Fruit fly (Drosophila melanogaster) whole organism, embryonic: ENCODE measurements around the gene CG17190.
A peak's percentile ranks its signal among the peaks of the same experiment; 100 is the strongest.

Experiments used
- Ada2b ChIP-seq: fragments of 200-800 bp; sonication (Bioruptor generic); IDR thresholded peaks from 2 replicates; pipeline ENCODE4 v1.3.6; 2022; ENCODE audit warnings: missing biosample characterization, missing genetic modification characterization
- B-H1 ChIP-seq: fragments of 200-800 bp; sonication (Bioruptor generic); IDR thresholded peaks from 3 replicates; pipeline ENCODE4 v1.3.6; 2022; ENCODE audit warnings: missing biosample characterization, missing genetic modification characterization
- Bdp1 ChIP-seq: fragments of 200-800 bp; sonication (Bioruptor generic); optimal IDR thresholded peaks from 3 replicates; lab custom pipeline; 2016; ENCODE audit warnings: missing biosample characterization, missing genetic modification characterization
- CG10565 ChIP-seq: fragments of 200-800 bp; sonication (Bioruptor generic); optimal IDR thresholded peaks from 3 replicates; lab custom pipeline; 2016; ENCODE audit warnings: missing biosample characterization, mild to moderate bottlenecking, missing genetic modification characterization
- CG10654 ChIP-seq: fragments of 200-800 bp; sonication (Bioruptor generic); optimal IDR thresholded peaks from 2 replicates; lab custom pipeline; 2016; ENCODE audit warnings: missing biosample characterization, missing genetic modification characterization
- CG11085 ChIP-seq: fragments of 200-800 bp; sonication (Bioruptor generic); IDR thresholded peaks from 2 replicates; pipeline ENCODE4 v1.3.6; 2022; ENCODE audit warnings: missing biosample characterization, missing genetic modification characterization
- CG12744 ChIP-seq: fragments of 200-800 bp; sonication (Bioruptor generic); optimal IDR thresholded peaks from 2 replicates; lab custom pipeline; 2016; ENCODE audit warnings: missing biosample characterization, missing genetic modification characterization
- CG14667 ChIP-seq: fragments of 200-800 bp; sonication (Bioruptor generic); IDR thresholded peaks from 2 replicates; pipeline ENCODE4 v1.3.6; 2022; ENCODE audit warnings: missing biosample characterization, missing genetic modification characterization
- CG14965 ChIP-seq: fragments of 200-800 bp; sonication (Bioruptor generic); optimal IDR thresholded peaks from 2 replicates; lab custom pipeline; 2016; ENCODE audit warnings: missing biosample characterization, missing genetic modification characterization, borderline replicate concordance
- CG17568 ChIP-seq: fragments of 200-800 bp; sonication (Bioruptor generic); optimal IDR thresholded peaks from 2 replicates; lab custom pipeline; 2018; ENCODE audit warnings: missing biosample characterization, mild to moderate bottlenecking, missing genetic modification characterization, moderate library complexity
- CG18262 ChIP-seq: fragments of 200-800 bp; optimal IDR thresholded peaks from 3 replicates; lab custom pipeline; 2019; ENCODE audit warnings: missing biosample characterization, mild to moderate bottlenecking, missing genetic modification characterization, moderate library complexity
- CG1832 ChIP-seq: fragments of 200-800 bp; sonication (Bioruptor generic); optimal IDR thresholded peaks from 2 replicates; lab custom pipeline; 2017; ENCODE audit warnings: missing biosample characterization, mild to moderate bottlenecking, missing genetic modification characterization, inconsistent platforms
- CG2712 ChIP-seq: fragments of 200-800 bp; optimal IDR thresholded peaks from 3 replicates; lab custom pipeline; 2019; ENCODE audit warnings: missing biosample characterization, mild to moderate bottlenecking, missing genetic modification characterization, moderate library complexity
- CG31388 ChIP-seq: fragments of 200-800 bp; sonication (Bioruptor generic); optimal IDR thresholded peaks from 2 replicates; lab custom pipeline; 2016; ENCODE audit warnings: missing biosample characterization, missing genetic modification characterization
- CG34422 ChIP-seq: fragments of 200-800 bp; sonication (Bioruptor generic); IDR thresholded peaks from 3 replicates; pipeline ENCODE4 v1.3.6; 2022; ENCODE audit warnings: missing biosample characterization, missing genetic modification characterization
- CG4424 ChIP-seq: fragments of 200-800 bp; sonication (Bioruptor generic); optimal IDR thresholded peaks from 3 replicates; lab custom pipeline; 2016; ENCODE audit warnings: missing biosample characterization, missing genetic modification characterization
- CG4617 ChIP-seq: fragments of 200-800 bp; sonication (Bioruptor generic); optimal IDR thresholded peaks from 3 replicates; lab custom pipeline; 2016; ENCODE audit warnings: missing biosample characterization, missing genetic modification characterization, borderline replicate concordance
- CG6654 ChIP-seq: fragments of 200-800 bp; sonication (Bioruptor generic); optimal IDR thresholded peaks from 2 replicates; lab custom pipeline; 2017; ENCODE audit warnings: missing biosample characterization, mild to moderate bottlenecking, missing genetic modification characterization
- CG6813 ChIP-seq: fragments of 200-800 bp; sonication (Bioruptor generic); optimal IDR thresholded peaks from 2 replicates; lab custom pipeline; 2017; ENCODE audit warnings: missing biosample characterization, missing genetic modification characterization, mild to moderate bottlenecking, moderate library complexity, missing genetic modification reagents
- CG7745 ChIP-seq: fragments of 200-800 bp; sonication (Bioruptor generic); optimal IDR thresholded peaks from 2 replicates; lab custom pipeline; 2018; ENCODE audit warnings: missing biosample characterization, mild to moderate bottlenecking, missing genetic modification characterization, moderate library complexity
- CG8290 ChIP-seq, 3 experiments: fragments of 200-800 bp; sonication (Bioruptor generic); optimal IDR thresholded peaks; 2 replicates each; lab custom pipeline; 2016 to 2019; ENCODE audit warnings: missing biosample characterization in 3 of 3, missing genetic modification characterization in 3 of 3, mild to moderate bottlenecking in 2 of 3, moderate library complexity in 1 of 3
- CG9215 ChIP-seq: fragments of 200-800 bp; sonication (Bioruptor generic); IDR thresholded peaks from 2 replicates; pipeline ENCODE4 v1.3.6; 2022; ENCODE audit warnings: missing biosample characterization, missing genetic modification characterization
- CG9797 ChIP-seq: fragments of 200-800 bp; sonication (Bioruptor generic); optimal IDR thresholded peaks from 3 replicates; lab custom pipeline; 2018; ENCODE audit warnings: missing biosample characterization, mild to moderate bottlenecking, missing genetic modification characterization
- CG9817 ChIP-seq: fragments of 200-800 bp; sonication (Bioruptor generic); optimal IDR thresholded peaks from 2 replicates; lab custom pipeline; 2018; ENCODE audit warnings: missing biosample characterization, mild to moderate bottlenecking, missing genetic modification characterization, moderate library complexity
- CG9932 ChIP-seq: fragments of 200-800 bp; sonication (Bioruptor generic); IDR thresholded peaks from 2 replicates; pipeline ENCODE4 v1.3.6; 2022; ENCODE audit warnings: missing biosample characterization, missing genetic modification characterization
- Hr51 ChIP-seq, 2 experiments: fragments of 200-800 bp; sonication (Bioruptor generic); optimal IDR thresholded peaks; 2 replicates in 1 of 2; 3 replicates in 1 of 2; lab custom pipeline; 2016 to 2018; ENCODE audit warnings: missing biosample characterization in 2 of 2, missing genetic modification characterization in 2 of 2, mild to moderate bottlenecking in 1 of 2, moderate library complexity in 1 of 2
- Rfx ChIP-seq: fragments of 200-800 bp; sonication (Bioruptor generic); IDR thresholded peaks from 2 replicates; pipeline ENCODE4 v1.3.6; 2022; ENCODE audit warnings: missing biosample characterization, missing genetic modification characterization
- Sox100B ChIP-seq: fragments of 200-800 bp; sonication (Bioruptor generic); optimal IDR thresholded peaks from 3 replicates; lab custom pipeline; 2018; ENCODE audit warnings: missing biosample characterization, mild to moderate bottlenecking, missing genetic modification characterization
- Sox102F ChIP-seq: fragments of 200-800 bp; sonication (Bioruptor generic); optimal IDR thresholded peaks from 2 replicates; lab custom pipeline; 2018; ENCODE audit warnings: missing biosample characterization, mild to moderate bottlenecking, missing genetic modification characterization, moderate library complexity
- Tbp ChIP-seq: fragments of >200 bp; optimal IDR thresholded peaks from 2 replicates; lab custom pipeline; 2018; ENCODE audit warnings: missing biosample characterization, missing genetic modification characterization
- amos ChIP-seq: fragments of 200-800 bp; sonication (Bioruptor generic); IDR thresholded peaks from 2 replicates; pipeline ENCODE4 v1.3.6; 2022; ENCODE audit warnings: missing biosample characterization, missing genetic modification characterization; ENCODE audit not compliant: partially characterized antibody
- ara ChIP-seq: fragments of 200-800 bp; sonication (Bioruptor generic); IDR thresholded peaks from 2 replicates; pipeline ENCODE4 v1.3.6; 2022; ENCODE audit warnings: missing biosample characterization, missing genetic modification characterization
- ase ChIP-seq: fragments of 200-800 bp; sonication (Bioruptor generic); IDR thresholded peaks from 3 replicates; pipeline ENCODE4 v1.3.6; 2022; ENCODE audit warnings: missing biosample characterization, missing genetic modification characterization
- ato ChIP-seq: fragments of 200-800 bp; sonication (Bioruptor generic); IDR thresholded peaks from 2 replicates; pipeline ENCODE4 v1.3.6; 2022; ENCODE audit warnings: missing biosample characterization, missing genetic modification characterization; ENCODE audit not compliant: partially characterized antibody
- ci ChIP-seq: fragments of 200-800 bp; sonication (Bioruptor generic); IDR thresholded peaks from 3 replicates; pipeline ENCODE4 v1.3.6; 2022; ENCODE audit warnings: missing biosample characterization, missing genetic modification characterization
- dm ChIP-seq: fragments of 200-800 bp; sonication (Bioruptor generic); optimal IDR thresholded peaks from 3 replicates; lab custom pipeline; 2016; ENCODE audit warnings: missing biosample characterization, missing genetic modification characterization
- dmrt11E ChIP-seq: fragments of 200-800 bp; sonication (Bioruptor generic); optimal IDR thresholded peaks from 3 replicates; lab custom pipeline; 2018; ENCODE audit warnings: missing biosample characterization, mild to moderate bottlenecking, missing genetic modification characterization, moderate library complexity
- eve ChIP-seq, 2 experiments: fragments of >200 bp; optimal IDR thresholded peaks; 2 replicates each; lab custom pipeline; 2017; ENCODE audit warnings: missing biosample characterization in 2 of 2, missing genetic modification characterization in 2 of 2
- fru ChIP-seq: fragments of >200 bp; optimal IDR thresholded peaks from 2 replicates; lab custom pipeline; 2017
- knrl ChIP-seq: fragments of 200-800 bp; sonication (Bioruptor generic); IDR thresholded peaks from 3 replicates; pipeline ENCODE4 v1.3.6; 2022; ENCODE audit warnings: missing biosample characterization, missing genetic modification characterization; ENCODE audit not compliant: partially characterized antibody
- nerfin-1 ChIP-seq: fragments of 200-800 bp; sonication (Bioruptor generic); optimal IDR thresholded peaks from 3 replicates; lab custom pipeline; 2019; ENCODE audit warnings: missing biosample characterization, mild to moderate bottlenecking, missing genetic modification characterization, moderate library complexity
- onecut ChIP-seq: fragments of 200-800 bp; sonication (Bioruptor generic); IDR thresholded peaks from 2 replicates; pipeline ENCODE4 v1.3.6; 2022; ENCODE audit warnings: missing biosample characterization, missing genetic modification characterization
- otp ChIP-seq: fragments of 200-800 bp; sonication (Bioruptor generic); IDR thresholded peaks from 3 replicates; pipeline ENCODE4, ENCODE4 v1.3.6; 2022; ENCODE audit warnings: missing biosample characterization, missing genetic modification characterization
- slou ChIP-seq: fragments of 200-800 bp; sonication (Bioruptor generic); optimal IDR thresholded peaks from 3 replicates; lab custom pipeline; 2016; ENCODE audit warnings: missing biosample characterization, missing genetic modification characterization
- slp2 ChIP-seq: fragments of 200-800 bp; sonication (Bioruptor generic); optimal IDR thresholded peaks from 2 replicates; lab custom pipeline; 2016; ENCODE audit warnings: missing biosample characterization, missing genetic modification characterization
- ssp ChIP-seq: fragments of 200-800 bp; sonication (Bioruptor generic); IDR thresholded peaks from 2 replicates; pipeline ENCODE4 v1.3.6; 2022; ENCODE audit warnings: missing biosample characterization, missing genetic modification characterization
- ttk ChIP-seq: fragments of 200-800 bp; sonication (Bioruptor generic); IDR thresholded peaks from 2 replicates; pipeline ENCODE4 v2.1.2; 2022; ENCODE audit warnings: missing biosample characterization, missing genetic modification characterization
- vfl ChIP-seq: fragments of 200-800 bp; sonication (Bioruptor generic); optimal IDR thresholded peaks from 2 replicates; lab custom pipeline; 2016; ENCODE audit warnings: missing biosample characterization, missing genetic modification characterization
- vvl ChIP-seq: fragments of 200-800 bp; sonication (Bioruptor generic); IDR thresholded peaks from 2 replicates; pipeline ENCODE4 v1.3.6; 2022; ENCODE audit warnings: missing biosample characterization, missing genetic modification characterization

CG17190 gene

dm6 chr3R:20021152-20021769 lies 8.0 kb upstream of the CG17190 start, which contains the start of the genes PIG-L and psidin (continued):
- TF ChIP-seq CG9215: peak; percentile 82
- no peak for TF ChIP-seq CG10565
- peak; percentile 63 for TF ChIP-seq ara (GFP tag; lab: Robert Waterston, UW)
- TF ChIP-seq CG10654 (GFP tag; lab: Kevin White, UChicago): peak; percentile 48
- peak; percentile 91 for TF ChIP-seq CG2712
- TF ChIP-seq CG1832 (GFP tag; lab: Kevin White, UChicago): no peak
- peak; percentile 18 for TF ChIP-seq CG6654 (GFP tag; lab: Kevin White, UChicago)
- peak; percentile 43; the same call in 1 of the 2 replicates for TF ChIP-seq onecut (GFP tag; lab: Robert Waterston, UW)
- TF ChIP-seq ssp (GFP tag; lab: Robert Waterston, UW): peak; percentile 71
- peak; percentile 30; the same call in 1 of the 3 replicates for TF ChIP-seq otp
- TF ChIP-seq CG7745 (tag; lab: Kevin White, UChicago): no peak
- no peak for TF ChIP-seq B-H1 (GFP tag; lab: Robert Waterston, UW)
- peak; percentile 69 for TF ChIP-seq dm (GFP tag; lab: Kevin White, UChicago)
- peak; percentile 80; the same call in 1 of the 2 replicates for TF ChIP-seq CG9932 (GFP tag; lab: Robert Waterston, UW)
- TF ChIP-seq nerfin-1: peak; percentile 85
- TF ChIP-seq dmrt11E (tag; lab: Kevin White, UChicago): peak; percentile 88
- TF ChIP-seq ato (GFP tag; lab: Robert Waterston, UW): peak; percentile 81
- peak; percentile 96 for TF ChIP-seq CG4424 (GFP tag; lab: Kevin White, UChicago)
- peak; percentile 21; the same call in 1 of the 2 replicates for TF ChIP-seq CG14667 (GFP tag; lab: Robert Waterston, UW)
- peak; percentile 23; the same call in 2 of the 3 replicates for TF ChIP-seq ase (GFP tag; lab: Robert Waterston, UW)
- TF ChIP-seq Tbp (GFP tag; lab: Kevin White, UChicago): no peak
- peak; percentile 62 for TF ChIP-seq Sox100B
- peak; percentile 44 for TF ChIP-seq slou
- TF ChIP-seq knrl (GFP tag; lab: Robert Waterston, UW): peak; percentile 97
- peak; percentile 40 for TF ChIP-seq ttk (GFP tag; lab: Robert Waterston, UW)
- peak; percentile 76 for TF ChIP-seq vvl (GFP tag; lab: Robert Waterston, UW)
- peak; percentile 34 for TF ChIP-seq CG31388 (GFP tag; lab: Kevin White, UChicago)
- TF ChIP-seq slp2 (GFP tag; lab: Kevin White, UChicago): peak; percentile 77
- peak; percentile 84 for TF ChIP-seq CG9817 (tag; lab: Kevin White, UChicago)
- TF ChIP-seq CG14965: no peak
- peak; percentile 92 for TF ChIP-seq CG18262 (tag; lab: Kevin White, UChicago)
- TF ChIP-seq eve (GFP tag; optimal IDR thresholded peaks at IDR 0.05; lab: Kevin White, UChicago): no peak
- TF ChIP-seq CG34422: peak; percentile 79
- TF ChIP-seq CG17568 (GFP tag; lab: Kevin White, UChicago): no peak
- TF ChIP-seq Hr51 (GFP tag; optimal IDR thresholded peaks at IDR 0.05; lab: Kevin White, UChicago): peak; percentile 77 to 91
- TF ChIP-seq fru: no peak
- peak; percentile 20 for TF ChIP-seq CG6813
- TF ChIP-seq CG4617 (GFP tag; lab: Kevin White, UChicago): peak; percentile 61
- TF ChIP-seq Rfx: peak; percentile 80
- peak; percentile 66 for TF ChIP-seq CG8290 (GFP tag; optimal IDR thresholded peaks at IDR 0.05; lab: Kevin White, UChicago)
- no peak for TF ChIP-seq CG8290 (tag; optimal IDR thresholded peaks at IDR 0.05; lab: Kevin White, UChicago)
- TF ChIP-seq ci: peak; percentile 66
- peak; percentile 92 for TF ChIP-seq amos (GFP tag; lab: Robert Waterston, UW)
- peak; percentile 35; the same call in 1 of the 2 replicates for TF ChIP-seq CG11085
- peak; percentile 78 for TF ChIP-seq Bdp1
- TF ChIP-seq Ada2b (GFP tag; lab: Robert Waterston, UW): peak; percentile 53
- peak; percentile 46 for TF ChIP-seq vfl
- peak; percentile 26 for TF ChIP-seq CG9797 (GFP tag; lab: Kevin White, UChicago)
- TF ChIP-seq Sox102F (GFP tag; lab: Kevin White, UChicago): peak; percentile 86
- TF ChIP-seq CG12744 (GFP tag; lab: Kevin White, UChicago): peak; percentile 48
